Comparison of ENCODE assay signal across 1 fruit fly cellular context in genomic region chr3L:14200966-14201365, dm6.
A peak's percentile ranks its signal among the peaks of the same experiment; 100 is the strongest.
TF ChIP-seq lines count a peak whose summit lies in the region.

No protein-coding gene starts in this region.

TF ChIP-seq in whole organism, embryonic, 481 proteins besides CTCF, POLR2A, EP300 and RAD21 (continued from another document and continues in another):
- TF ChIP-seq CG12769 (tag; optimal IDR thresholded peaks at IDR 0.05; lab: Kevin White, UChicago), result peak; percentile 44
- TF ChIP-seq eve (GFP tag; optimal IDR thresholded peaks at IDR 0.05; lab: Kevin White, UChicago), result no peak
- no peak for TF ChIP-seq Rx (GFP tag; IDR thresholded peaks at IDR 0.05; lab: Robert Waterston, UW)
- TF ChIP-seq NC2β (GFP tag; optimal IDR thresholded peaks at IDR 0.05; lab: Kevin White, UChicago), result no peak
- TF ChIP-seq pb (GFP tag; optimal IDR thresholded peaks at IDR 0.05; lab: Kevin White, UChicago), result no peak
- TF ChIP-seq CG9817 (tag; optimal IDR thresholded peaks at IDR 0.05; lab: Kevin White, UChicago), result no peak
- no peak for TF ChIP-seq Meics (GFP tag; optimal IDR thresholded peaks at IDR 0.05; lab: Kevin White, UChicago)
- no peak for TF ChIP-seq maf-S (GFP tag; optimal IDR thresholded peaks at IDR 0.05; lab: Kevin White, UChicago)
- TF ChIP-seq al (GFP tag; IDR thresholded peaks at IDR 0.05; lab: Robert Waterston, UW), result no peak
- TF ChIP-seq Bdp1 (GFP tag; optimal IDR thresholded peaks at IDR 0.05; lab: Kevin White, UChicago), result no peak
- no peak for TF ChIP-seq Gug (GFP tag; IDR thresholded peaks at IDR 0.05; lab: Robert Waterston, UW)
- TF ChIP-seq org-1 (GFP tag; optimal IDR thresholded peaks at IDR 0.05; lab: Kevin White, UChicago), result no peak
- TF ChIP-seq CG13123 (GFP tag; optimal IDR thresholded peaks at IDR 0.05; lab: Kevin White, UChicago), result no peak
- no peak for TF ChIP-seq fd64A (GFP tag; optimal IDR thresholded peaks at IDR 0.05; lab: Kevin White, UChicago)
- peak; percentile 99 for TF ChIP-seq chinmo (GFP tag; IDR thresholded peaks at IDR 0.05; lab: Robert Waterston, UW; ENCODE audit: partially characterized antibody)
- no peak for TF ChIP-seq CG11247 (GFP tag; IDR thresholded peaks at IDR 0.05; lab: Robert Waterston, UW)
- TF ChIP-seq lmd (GFP tag; IDR thresholded peaks at IDR 0.05; lab: Robert Waterston, UW), result no peak
- TF ChIP-seq Nf-YC (tag; optimal IDR thresholded peaks at IDR 0.05; lab: Kevin White, UChicago), result peak; percentile 71
- TF ChIP-seq CG14710 (tag; optimal IDR thresholded peaks at IDR 0.05; lab: Kevin White, UChicago), result no peak
- no peak for TF ChIP-seq gcm (GFP tag; optimal IDR thresholded peaks at IDR 0.05; lab: Kevin White, UChicago)
- TF ChIP-seq E2f1 (GFP tag; IDR thresholded peaks at IDR 0.05; lab: Robert Waterston, UW), result no peak
- TF ChIP-seq ranshi (GFP tag; IDR thresholded peaks at IDR 0.05; lab: Robert Waterston, UW), result no peak
- TF ChIP-seq CG13775 (GFP tag; optimal IDR thresholded peaks at IDR 0.05; lab: Kevin White, UChicago), result no peak
- no peak for TF ChIP-seq trh (GFP tag; optimal IDR thresholded peaks at IDR 0.05; lab: Kevin White, UChicago)
- TF ChIP-seq CkIIα-i1 (GFP tag; IDR thresholded peaks at IDR 0.05; lab: Robert Waterston, UW), result no peak
- TF ChIP-seq nom (GFP tag; optimal IDR thresholded peaks at IDR 0.05; lab: Kevin White, UChicago), result peak; percentile 4
- no peak for TF ChIP-seq Vsx1 (GFP tag; optimal IDR thresholded peaks at IDR 0.05; lab: Kevin White, UChicago)
- no peak for TF ChIP-seq run (tag; optimal IDR thresholded peaks at IDR 0.05; lab: Kevin White, UChicago)
- TF ChIP-seq Dad (GFP tag; optimal IDR thresholded peaks at IDR 0.05; lab: Kevin White, UChicago), result no peak
- TF ChIP-seq Hmr (GFP tag; optimal IDR thresholded peaks at IDR 0.05; lab: Kevin White, UChicago), result no peak
- peak; percentile 93 for TF ChIP-seq sd (tag; optimal IDR thresholded peaks at IDR 0.05; lab: Kevin White, UChicago)
- TF ChIP-seq gce (GFP tag; IDR thresholded peaks at IDR 0.05; lab: Robert Waterston, UW), result 0 out of 3 replicates have a peak, but pooled peaks have one; percentile 12
- TF ChIP-seq bab2 (GFP tag; optimal IDR thresholded peaks at IDR 0.05; lab: Kevin White, UChicago), result no peak
- TF ChIP-seq Camta (GFP tag; optimal IDR thresholded peaks at IDR 0.05; lab: Kevin White, UChicago), result no peak
- TF ChIP-seq CG7556 (GFP tag; optimal IDR thresholded peaks at IDR 0.05; lab: Kevin White, UChicago), result no peak
- TF ChIP-seq Oaz (GFP tag; IDR thresholded peaks at IDR 0.05; lab: Robert Waterston, UW), result no peak
- no peak for TF ChIP-seq dan (GFP tag; IDR thresholded peaks at IDR 0.05; lab: Robert Waterston, UW)
- no peak for TF ChIP-seq CG16815 (GFP tag; optimal IDR thresholded peaks at IDR 0.05; lab: Kevin White, UChicago)
- no peak for TF ChIP-seq CG3281 (GFP tag; optimal IDR thresholded peaks at IDR 0.05; lab: Kevin White, UChicago)
- TF ChIP-seq Adf1 (GFP tag; IDR thresholded peaks at IDR 0.05; lab: Robert Waterston, UW), result no peak
- no peak for TF ChIP-seq Hsf (GFP tag; optimal IDR thresholded peaks at IDR 0.05; lab: Kevin White, UChicago)
- TF ChIP-seq CG7987 (GFP tag; optimal IDR thresholded peaks at IDR 0.05; lab: Kevin White, UChicago), result no peak
- no peak for TF ChIP-seq CG2202 (tag; optimal IDR thresholded peaks at IDR 0.05; lab: Kevin White, UChicago)
- 0 out of 2 replicates have a peak, but pooled peaks have one; percentile 8 for TF ChIP-seq onecut (GFP tag; IDR thresholded peaks at IDR 0.05; lab: Robert Waterston, UW)
- peak; percentile 55 for TF ChIP-seq CG10543 (GFP tag; optimal IDR thresholded peaks at IDR 0.05; lab: Kevin White, UChicago)
- TF ChIP-seq fd102C (GFP tag; optimal IDR thresholded peaks at IDR 0.05; lab: Kevin White, UChicago), result no peak
- TF ChIP-seq knrl (GFP tag; IDR thresholded peaks at IDR 0.05; lab: Robert Waterston, UW; ENCODE audit: partially characterized antibody), result no peak
- no peak for TF ChIP-seq NK7.1 (GFP tag; optimal IDR thresholded peaks at IDR 0.05; lab: Kevin White, UChicago)
- TF ChIP-seq cad (GFP tag; optimal IDR thresholded peaks at IDR 0.05; lab: Kevin White, UChicago), result no peak
- no peak for TF ChIP-seq CG7839 (tag; optimal IDR thresholded peaks at IDR 0.05; lab: Kevin White, UChicago)
- no peak for TF ChIP-seq CG2678 (tag; optimal IDR thresholded peaks at IDR 0.05; lab: Kevin White, UChicago)
- no peak for TF ChIP-seq CG31365 (tag; optimal IDR thresholded peaks at IDR 0.05; lab: Kevin White, UChicago)
- TF ChIP-seq Deaf1 (tag; optimal IDR thresholded peaks at IDR 0.05; lab: Kevin White, UChicago), result peak; percentile 85
- no peak for TF ChIP-seq CG11093 (GFP tag; IDR thresholded peaks at IDR 0.05; lab: Robert Waterston, UW)
- TF ChIP-seq CG31224 (GFP tag; IDR thresholded peaks at IDR 0.05; lab: Robert Waterston, UW), result no peak
- no peak for TF ChIP-seq CG9727 (GFP tag; optimal IDR thresholded peaks at IDR 0.05; lab: Kevin White, UChicago)
- no peak for TF ChIP-seq dimm (GFP tag; IDR thresholded peaks at IDR 0.05; lab: Robert Waterston, UW)
- TF ChIP-seq CG12659 (GFP tag; optimal IDR thresholded peaks at IDR 0.05; lab: Kevin White, UChicago), result no peak
- peak; percentile 14 for TF ChIP-seq lab (GFP tag; optimal IDR thresholded peaks at IDR 0.05; lab: Kevin White, UChicago)
- no peak for TF ChIP-seq CG16863 (GFP tag; optimal IDR thresholded peaks at IDR 0.05; lab: Kevin White, UChicago)
- peak; percentile 27 for TF ChIP-seq Kr (GFP tag; optimal IDR thresholded peaks at IDR 0.05; lab: Kevin White, UChicago)
- TF ChIP-seq HLH54F (GFP tag; optimal IDR thresholded peaks at IDR 0.05; lab: Kevin White, UChicago), result no peak
- no peak for TF ChIP-seq gro (GFP tag; optimal IDR thresholded peaks at IDR 0.05; lab: Kevin White, UChicago)
- TF ChIP-seq Dll (GFP tag; IDR thresholded peaks at IDR 0.05; lab: Robert Waterston, UW; ENCODE audit: partially characterized antibody), result no peak
- no peak for TF ChIP-seq CG8388 (GFP tag; optimal IDR thresholded peaks at IDR 0.05; lab: Kevin White, UChicago)
- no peak for TF ChIP-seq lov (optimal IDR thresholded peaks at IDR 0.05; lab: Kevin White, UChicago)
- no peak for TF ChIP-seq lov (GFP tag; IDR thresholded peaks at IDR 0.05; lab: Robert Waterston, UW)
- TF ChIP-seq CG18476 (GFP tag; optimal IDR thresholded peaks at IDR 0.05; lab: Kevin White, UChicago), result no peak
- TF ChIP-seq Sox102F (GFP tag; optimal IDR thresholded peaks at IDR 0.05; lab: Kevin White, UChicago), result no peak
- no peak for TF ChIP-seq Blimp-1 (GFP tag; optimal IDR thresholded peaks at IDR 0.05; lab: Kevin White, UChicago)
- peak; percentile 7 for TF ChIP-seq BtbVII (GFP tag; optimal IDR thresholded peaks at IDR 0.05; lab: Kevin White, UChicago)
- TF ChIP-seq emc (GFP tag; optimal IDR thresholded peaks at IDR 0.05; lab: Kevin White, UChicago), result no peak
- TF ChIP-seq Opbp (GFP tag; IDR thresholded peaks at IDR 0.05; lab: Robert Waterston, UW; ENCODE audit: partially characterized antibody), result no peak; the same call in 2 of the 3 replicates
- no peak for TF ChIP-seq Fer3 (tag; optimal IDR thresholded peaks at IDR 0.05; lab: Kevin White, UChicago)
- TF ChIP-seq HmgD (GFP tag; optimal IDR thresholded peaks at IDR 0.05; lab: Kevin White, UChicago), result no peak
- no peak for TF ChIP-seq MESR4 (GFP tag; optimal IDR thresholded peaks at IDR 0.05; lab: Kevin White, UChicago)
- TF ChIP-seq CG4820 (GFP tag; optimal IDR thresholded peaks at IDR 0.05; lab: Kevin White, UChicago), result no peak
- no peak for TF ChIP-seq gem (tag; optimal IDR thresholded peaks at IDR 0.05; lab: Kevin White, UChicago)
- TF ChIP-seq Optix (GFP tag; IDR thresholded peaks at IDR 0.05; lab: Robert Waterston, UW), result no peak
- TF ChIP-seq Atf-2 (GFP tag; optimal IDR thresholded peaks at IDR 0.05; lab: Kevin White, UChicago), result no peak
- TF ChIP-seq vfl (GFP tag; optimal IDR thresholded peaks at IDR 0.05; lab: Kevin White, UChicago), result no peak
- no peak for TF ChIP-seq CG10462 (GFP tag; optimal IDR thresholded peaks at IDR 0.05; lab: Kevin White, UChicago)
- TF ChIP-seq CG33557 (GFP tag; optimal IDR thresholded peaks at IDR 0.05; lab: Kevin White, UChicago), result no peak
- TF ChIP-seq CG12104 (GFP tag; optimal IDR thresholded peaks at IDR 0.05; lab: Kevin White, UChicago), result no peak
- TF ChIP-seq CG30431 (GFP tag; optimal IDR thresholded peaks at IDR 0.05; lab: Kevin White, UChicago), result no peak
- TF ChIP-seq Hr51 (GFP tag; optimal IDR thresholded peaks at IDR 0.05; lab: Kevin White, UChicago), result no peak
- peak; percentile 77 for TF ChIP-seq abd-A (tag; optimal IDR thresholded peaks at IDR 0.05; lab: Kevin White, UChicago)
- no peak for TF ChIP-seq ash1 (GFP tag; optimal IDR thresholded peaks at IDR 0.05; lab: Kevin White, UChicago)
- TF ChIP-seq jumu (GFP tag; optimal IDR thresholded peaks at IDR 0.05; lab: Kevin White, UChicago), result no peak
- TF ChIP-seq MTF-1 (GFP tag; optimal IDR thresholded peaks at IDR 0.05; lab: Kevin White, UChicago; ENCODE audit: borderline replicate concordance), result no peak
- no peak for TF ChIP-seq H15 (GFP tag; IDR thresholded peaks at IDR 0.05; lab: Robert Waterston, UW)
- TF ChIP-seq CG13424 (tag; optimal IDR thresholded peaks at IDR 0.05; lab: Kevin White, UChicago), result no peak
- no peak for TF ChIP-seq usp (GFP tag; optimal IDR thresholded peaks at IDR 0.05; lab: Kevin White, UChicago)
- TF ChIP-seq CG34376 (GFP tag; optimal IDR thresholded peaks at IDR 0.05; lab: Kevin White, UChicago), result no peak
- no peak for TF ChIP-seq CG1647 (GFP tag; optimal IDR thresholded peaks at IDR 0.05; lab: Kevin White, UChicago)
- no peak for TF ChIP-seq zen (tag; optimal IDR thresholded peaks at IDR 0.05; lab: Kevin White, UChicago)
- peak; percentile 54 for TF ChIP-seq Med (GFP tag; lab: Kevin White, UChicago)
- no peak for TF ChIP-seq B-H2 (GFP tag; optimal IDR thresholded peaks at IDR 0.05; lab: Kevin White, UChicago)
- no peak for TF ChIP-seq CG3065 (GFP tag; optimal IDR thresholded peaks at IDR 0.05; lab: Kevin White, UChicago)
- TF ChIP-seq Drgx (GFP tag; IDR thresholded peaks at IDR 0.05; lab: Robert Waterston, UW), result no peak
- TF ChIP-seq lilli (GFP tag; optimal IDR thresholded peaks at IDR 0.05; lab: Kevin White, UChicago), result no peak
- no peak for TF ChIP-seq psq (GFP tag; optimal IDR thresholded peaks at IDR 0.05; lab: Kevin White, UChicago)
- no peak for TF ChIP-seq tin (GFP tag; optimal IDR thresholded peaks at IDR 0.05; lab: Kevin White, UChicago)
- no peak for TF ChIP-seq dmrt99B (tag; optimal IDR thresholded peaks at IDR 0.05; lab: Kevin White, UChicago)
- TF ChIP-seq CG13296 (GFP tag; optimal IDR thresholded peaks at IDR 0.05; lab: Kevin White, UChicago), result no peak
- TF ChIP-seq ase (GFP tag; IDR thresholded peaks at IDR 0.05; lab: Robert Waterston, UW), result no peak
- peak; percentile 27 for TF ChIP-seq trem (tag; optimal IDR thresholded peaks at IDR 0.05; lab: Kevin White, UChicago)
- no peak; the same call in 1 of the 2 replicates for TF ChIP-seq aop (GFP tag; IDR thresholded peaks at IDR 0.05; lab: Robert Waterston, UW)
- peak; percentile 79 for TF ChIP-seq vvl (GFP tag; IDR thresholded peaks at IDR 0.05; lab: Robert Waterston, UW)
- no peak for TF ChIP-seq CG14965 (GFP tag; optimal IDR thresholded peaks at IDR 0.05; lab: Kevin White, UChicago; ENCODE audit: borderline replicate concordance)
- TF ChIP-seq peb (GFP tag; IDR thresholded peaks at IDR 0.05; lab: Robert Waterston, UW), result no peak
- TF ChIP-seq CG17568 (GFP tag; optimal IDR thresholded peaks at IDR 0.05; lab: Kevin White, UChicago), result peak; percentile 15
- no peak for TF ChIP-seq tx (GFP tag; optimal IDR thresholded peaks at IDR 0.05; lab: Kevin White, UChicago)
- no peak for TF ChIP-seq CG1602 (GFP tag; optimal IDR thresholded peaks at IDR 0.05; lab: Kevin White, UChicago)
- TF ChIP-seq bsh (GFP tag; optimal IDR thresholded peaks at IDR 0.05; lab: Kevin White, UChicago), result no peak
- TF ChIP-seq nmo (GFP tag; optimal IDR thresholded peaks at IDR 0.05; lab: Kevin White, UChicago), result no peak
- no peak for TF ChIP-seq CG8765 (GFP tag; IDR thresholded peaks at IDR 0.05; lab: Robert Waterston, UW)
- peak; percentile 7 for TF ChIP-seq CG11504 (tag; optimal IDR thresholded peaks at IDR 0.05; lab: Kevin White, UChicago)
- no peak for TF ChIP-seq otp (GFP tag; IDR thresholded peaks at IDR 0.05; lab: Robert Waterston, UW)
- TF ChIP-seq CG13894 (tag; optimal IDR thresholded peaks at IDR 0.05; lab: Kevin White, UChicago), result peak; percentile 59
- TF ChIP-seq CG1024 (GFP tag; IDR thresholded peaks at IDR 0.05; lab: Robert Waterston, UW), result no peak
- TF ChIP-seq pros (GFP tag; optimal IDR thresholded peaks at IDR 0.05; lab: Kevin White, UChicago), result peak; percentile 81
- no peak for TF ChIP-seq hbn (GFP tag; IDR thresholded peaks at IDR 0.05; lab: Robert Waterston, UW; ENCODE audit: partially characterized antibody)
- TF ChIP-seq stwl (tag; optimal IDR thresholded peaks at IDR 0.05; lab: Kevin White, UChicago), result peak; percentile 13
- TF ChIP-seq Sry-β (GFP tag; optimal IDR thresholded peaks at IDR 0.05; lab: Kevin White, UChicago), result peak; percentile 62
- no peak for TF ChIP-seq hth (optimal IDR thresholded peaks at IDR 0.05; lab: Kevin White, UChicago)
- TF ChIP-seq CG18619 (GFP tag; optimal IDR thresholded peaks at IDR 0.05; lab: Kevin White, UChicago), result no peak
- TF ChIP-seq CG3726 (GFP tag; IDR thresholded peaks at IDR 0.05; lab: Robert Waterston, UW), result no peak
- TF ChIP-seq CG14050 (GFP tag; IDR thresholded peaks at IDR 0.05; lab: Robert Waterston, UW), result no peak
- no peak for TF ChIP-seq D19B (GFP tag; optimal IDR thresholded peaks at IDR 0.05; lab: Kevin White, UChicago)
- TF ChIP-seq pum (GFP tag; optimal IDR thresholded peaks at IDR 0.05; lab: Kevin White, UChicago), result no peak
- TF ChIP-seq bbx (GFP tag; IDR thresholded peaks at IDR 0.05; lab: Robert Waterston, UW; ENCODE audit: partially characterized antibody), result peak; percentile 37; the same call in 1 of the 2 replicates
- TF ChIP-seq Abd-B (GFP tag; optimal IDR thresholded peaks at IDR 0.05; lab: Kevin White, UChicago), result no peak
- no peak for TF ChIP-seq sens (GFP tag; lab: Kevin White, UChicago)
- TF ChIP-seq esg (GFP tag; conservative IDR thresholded peaks at IDR 0.05; lab: Robert Waterston, UW), result no peak
- TF ChIP-seq PHDP (tag; optimal IDR thresholded peaks at IDR 0.05; lab: Kevin White, UChicago), result no peak
- TF ChIP-seq CG15269 (tag; optimal IDR thresholded peaks at IDR 0.05; lab: Kevin White, UChicago), result no peak
- no peak for TF ChIP-seq Ets97D (GFP tag; optimal IDR thresholded peaks at IDR 0.05; lab: Kevin White, UChicago)
- no peak for TF ChIP-seq CG42726 (GFP tag; IDR thresholded peaks at IDR 0.05; lab: Robert Waterston, UW; ENCODE audit: partially characterized antibody)
- TF ChIP-seq jing (GFP tag; optimal IDR thresholded peaks at IDR 0.05; lab: Kevin White, UChicago), result no peak
